Fruit fly (Drosophila melanogaster) Kc167 (cell line): ENCODE data around the gene CG31809.

ENCODE experiments used
- Myc ChIP-seq: fragments of >200 bp; optimal IDR thresholded peaks from 2 replicates; lab custom pipeline; 2017; ENCODE audit warnings: missing external identifiers
- insv ChIP-seq: fragments of >200 bp; optimal IDR thresholded peaks from 3 replicates; lab custom pipeline; 2018; ENCODE audit warnings: missing external identifiers
- psq ChIP-seq: fragments of >200 bp; optimal IDR thresholded peaks from 2 replicates; lab custom pipeline; 2017; ENCODE audit warnings: missing external identifiers

dm6 chr2L:16886459-16886858 lies 27.9 kb upstream of the CG31809 start:
- TF ChIP-seq psq (no peak), insv (lab: Kevin White, UChicago) (no peak), Myc (lab: Kevin White, UChicago) (no peak)
